Worm (Caenorhabditis elegans): ENCODE measurements around the gene Y42H9AR.1.

DNA sequence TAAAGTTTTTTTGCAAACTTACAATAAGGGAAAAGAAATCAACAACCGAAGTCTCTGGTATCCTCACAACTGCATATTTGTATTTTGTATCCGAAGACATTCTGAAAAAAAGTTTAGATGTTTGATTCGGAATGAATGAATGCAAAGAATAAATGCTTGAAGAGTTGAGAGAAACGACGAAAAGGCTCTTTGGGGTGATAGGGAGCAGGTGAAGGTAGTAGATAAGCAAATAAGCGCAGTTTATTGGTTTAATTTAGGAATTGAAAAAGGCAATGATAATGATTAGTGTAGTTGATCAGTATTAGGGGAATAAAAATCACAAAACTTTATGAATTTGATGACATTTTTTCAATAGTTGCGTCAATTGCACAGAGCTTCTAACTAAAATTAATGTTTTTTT lies 26.6 kb upstream of the Y42H9AR.1 start, which contains the start of gene nsy-7:
- TF ChIP-seq ceh-30 (tag; optimal IDR thresholded peaks at IDR 0.05) (no peak), elt-2 (tag; optimal IDR thresholded peaks at IDR 0.05) (no peak), ceh-2 (tag; optimal IDR thresholded peaks at IDR 0.05) (no peak), tbx-2 (tag; optimal IDR thresholded peaks at IDR 0.05) (no peak), unc-3 (GFP tag; conservative IDR thresholded peaks at IDR 0.05) (no peak), unc-3 (tag; optimal IDR thresholded peaks at IDR 0.05) (no peak), sox-4 (tag; optimal IDR thresholded peaks at IDR 0.05) (no peak)

All from whole organism, late embryonic.